Worm (Caenorhabditis elegans) whole organism, L1 larva: ENCODE results near the gene nhr-98.

Experiments
- fkh-4 ChIP-seq: sonication (generic microtip); optimal IDR thresholded peaks from 2 replicates; lab custom pipeline; 2016; ENCODE audit warnings: missing compliant biosample characterization, missing genetic modification characterization, borderline replicate concordance
- lir-3 ChIP-seq: sonication (generic microtip); optimal IDR thresholded peaks from 2 replicates; lab custom pipeline; 2016; ENCODE audit warnings: mild to moderate bottlenecking, missing genetic modification characterization, moderate library complexity, missing compliant biosample characterization; ENCODE audit not compliant: poor library complexity
- ztf-4 ChIP-seq: fragments of 150-350 bp; optimal IDR thresholded peaks from 2 replicates; lab custom pipeline; 2014; ENCODE audit warnings: missing biosample characterization, missing genetic modification characterization

DNA sequence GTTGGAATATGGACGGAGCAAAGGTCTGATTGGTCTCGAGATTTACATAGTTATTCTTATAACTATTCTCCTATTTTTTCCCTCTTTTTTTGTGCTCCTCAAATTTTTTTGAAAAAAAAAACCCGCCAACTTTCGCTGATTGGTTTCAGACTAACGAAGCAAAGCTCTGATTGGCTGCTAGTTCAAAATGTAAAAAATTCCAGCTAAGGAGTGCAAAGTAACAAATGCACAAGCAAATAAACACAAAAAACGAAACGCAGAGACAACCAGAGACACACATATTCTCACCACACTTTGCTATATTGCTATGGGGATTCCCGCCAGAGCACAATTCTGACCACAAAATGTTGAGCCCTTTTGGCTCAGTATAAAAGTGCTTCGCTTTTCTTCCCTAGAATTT lies 43.7 kb downstream of the nhr-98 start, which contains the start of gene T01G6.1:
- TF ChIP-seq lir-3 (tag; lab: Kevin White, UChicago) (no peak), fkh-4 (tag; lab: Kevin White, UChicago) (no peak), ztf-4 (tag; lab: Kevin White, UChicago) (no peak)
